Worm (Caenorhabditis elegans) whole organism, L2 larva: ENCODE data around the gene nasp-1.

Experiments used
- C34F6.9 ChIP-seq: fragments of 150-350 bp; optimal IDR thresholded peaks from 2 replicates; lab custom pipeline; 2014; ENCODE audit warnings: missing biosample characterization, missing genetic modification characterization
- F13H6.1 ChIP-seq: sonication (generic microtip); optimal IDR thresholded peaks from 2 replicates; lab custom pipeline; 2016; ENCODE audit warnings: missing genetic modification characterization, missing compliant biosample characterization
- R02D3.7 ChIP-seq: fragments of 150-350 bp; optimal IDR thresholded peaks from 2 replicates; lab custom pipeline; 2014; ENCODE audit warnings: missing biosample characterization, missing genetic modification characterization
- Y55F3AM.14 ChIP-seq: fragments of 200-800 bp; sonication (Bioruptor generic); optimal IDR thresholded peaks from 2 replicates; lab custom pipeline; 2018; ENCODE audit warnings: mild to moderate bottlenecking, missing genetic modification characterization, missing compliant biosample characterization
- ZK546.5 ChIP-seq: sonication (generic microtip); optimal IDR thresholded peaks from 2 replicates; lab custom pipeline; 2017; ENCODE audit warnings: missing biosample characterization, missing genetic modification characterization
- alr-1 ChIP-seq: fragments of 150-350 bp; optimal IDR thresholded peaks from 2 replicates; lab custom pipeline; 2014; ENCODE audit warnings: missing biosample characterization, missing genetic modification characterization
- aly-2 ChIP-seq: fragments of 150-350 bp; optimal IDR thresholded peaks from 2 replicates; lab custom pipeline; 2014; ENCODE audit warnings: missing biosample characterization, missing genetic modification characterization
- ama-1 ChIP-seq: fragments of 150-350 bp; optimal IDR thresholded peaks from 2 replicates; lab custom pipeline; 2018; ENCODE audit warnings: inconsistent platforms
- blmp-1 ChIP-seq: sonication (generic microtip); optimal IDR thresholded peaks from 2 replicates; lab custom pipeline; 2017; ENCODE audit warnings: missing genetic modification characterization, mild to moderate bottlenecking, missing compliant biosample characterization, antibody characterized with exemption, moderate library complexity; ENCODE audit not compliant: insufficient read depth
- ceh-16 ChIP-seq: fragments of 150-350 bp; optimal IDR thresholded peaks from 2 replicates; lab custom pipeline; 2014; ENCODE audit warnings: missing biosample characterization, missing genetic modification characterization
- ceh-82 ChIP-seq: fragments of 150-350 bp; optimal IDR thresholded peaks from 2 replicates; lab custom pipeline; 2014; ENCODE audit warnings: missing biosample characterization, missing genetic modification characterization
- crh-2 ChIP-seq: sonication (generic microtip); optimal IDR thresholded peaks from 2 replicates; lab custom pipeline; 2017; ENCODE audit warnings: missing biosample characterization, missing genetic modification characterization
- dmd-4 ChIP-seq: sonication (generic microtip); optimal IDR thresholded peaks from 2 replicates; lab custom pipeline; 2017; ENCODE audit warnings: missing biosample characterization, missing genetic modification characterization
- egl-27 ChIP-seq: sonication (generic microtip); optimal IDR thresholded peaks from 3 replicates; lab custom pipeline; 2017; ENCODE audit warnings: missing biosample characterization, missing genetic modification reagents, missing genetic modification characterization
- elt-1 ChIP-seq: fragments of 150-350 bp; optimal IDR thresholded peaks from 2 replicates; lab custom pipeline; 2014; ENCODE audit warnings: missing biosample characterization, missing genetic modification characterization
- elt-3 ChIP-seq: sonication (generic microtip); optimal IDR thresholded peaks from 2 replicates; lab custom pipeline; 2017; ENCODE audit warnings: missing biosample characterization, missing genetic modification characterization
- fos-1 ChIP-seq: fragments of 150-350 bp; optimal IDR thresholded peaks from 2 replicates; lab custom pipeline; 2014; ENCODE audit warnings: missing biosample characterization, missing genetic modification characterization
- gmeb-1 ChIP-seq: fragments of 150-350 bp; optimal IDR thresholded peaks from 2 replicates; lab custom pipeline; 2014; ENCODE audit warnings: missing biosample characterization, missing genetic modification characterization
- lin-11 ChIP-seq: fragments of 150-350 bp; sonication (generic microtip); optimal IDR thresholded peaks from 2 replicates; lab custom pipeline; 2014; ENCODE audit warnings: missing biosample characterization, missing genetic modification characterization, inconsistent platforms, mixed read lengths
- lin-13 ChIP-seq: fragments of 150-350 bp; optimal IDR thresholded peaks from 2 replicates; lab custom pipeline; 2014; ENCODE audit warnings: missing biosample characterization, missing genetic modification reagents, missing genetic modification characterization
- lin-39 ChIP-seq: fragments of 150-350 bp; optimal IDR thresholded peaks from 2 replicates; lab custom pipeline; 2014; ENCODE audit warnings: missing biosample characterization, missing genetic modification reagents, missing genetic modification characterization
- lsy-2 ChIP-seq, 2 experiments: fragments of 150-350 bp in 1 of 2; sonication (generic microtip) in 1 of 2; optimal IDR thresholded peaks; 2 replicates each; lab custom pipeline; 2014 to 2017; ENCODE audit warnings: missing biosample characterization in 2 of 2, missing genetic modification characterization in 2 of 2
- mab-5 ChIP-seq: fragments of 150-350 bp; optimal IDR thresholded peaks from 2 replicates; lab custom pipeline; 2014; ENCODE audit warnings: missing biosample characterization, missing genetic modification characterization
- mbf-1 ChIP-seq: sonication (generic microtip); optimal IDR thresholded peaks from 2 replicates; lab custom pipeline; 2017; ENCODE audit warnings: missing biosample characterization, missing genetic modification characterization
- mdl-1 ChIP-seq, 2 experiments: fragments of 150-350 bp in 1 of 2; sonication (generic microtip) in 1 of 2; optimal IDR thresholded peaks; 2 replicates each; lab custom pipeline; 2017; ENCODE audit warnings: missing biosample characterization in 2 of 2, missing genetic modification characterization in 2 of 2
- nhr-10 ChIP-seq: sonication (generic microtip); optimal IDR thresholded peaks from 2 replicates; lab custom pipeline; 2017; ENCODE audit warnings: missing biosample characterization, missing genetic modification characterization
- nhr-11 ChIP-seq: fragments of 150-350 bp; optimal IDR thresholded peaks from 2 replicates; lab custom pipeline; 2014; ENCODE audit warnings: missing biosample characterization, missing genetic modification characterization
- nhr-12 ChIP-seq: fragments of 150-350 bp; optimal IDR thresholded peaks from 2 replicates; lab custom pipeline; 2014; ENCODE audit warnings: missing biosample characterization, missing genetic modification characterization
- nhr-129 ChIP-seq: fragments of 150-350 bp; optimal IDR thresholded peaks from 2 replicates; lab custom pipeline; 2014; ENCODE audit warnings: missing biosample characterization, missing genetic modification characterization
- nhr-21 ChIP-seq: fragments of 150-350 bp; optimal IDR thresholded peaks from 2 replicates; lab custom pipeline; 2014; ENCODE audit warnings: missing biosample characterization, missing genetic modification characterization
- nhr-23 ChIP-seq: fragments of 150-350 bp; optimal IDR thresholded peaks from 2 replicates; lab custom pipeline; 2014; ENCODE audit warnings: missing biosample characterization, missing genetic modification reagents, missing genetic modification characterization
- nhr-237 ChIP-seq: fragments of 150-350 bp; optimal IDR thresholded peaks from 2 replicates; lab custom pipeline; 2014; ENCODE audit warnings: missing biosample characterization, missing genetic modification characterization
- nhr-25 ChIP-seq: fragments of 150-350 bp; sonication (generic microtip); optimal IDR thresholded peaks from 3 replicates; lab custom pipeline; 2014; ENCODE audit warnings: missing biosample characterization, missing genetic modification characterization
- nhr-6 ChIP-seq: fragments of 150-350 bp; optimal IDR thresholded peaks from 2 replicates; lab custom pipeline; 2014; ENCODE audit warnings: missing biosample characterization, missing genetic modification characterization
- nhr-77 ChIP-seq: fragments of 150-350 bp; optimal IDR thresholded peaks from 2 replicates; lab custom pipeline; 2014; ENCODE audit warnings: missing biosample characterization, missing genetic modification characterization
- peb-1 ChIP-seq: fragments of 150-350 bp; optimal IDR thresholded peaks from 2 replicates; lab custom pipeline; 2014; ENCODE audit warnings: missing biosample characterization, missing genetic modification characterization
- sem-4 ChIP-seq: fragments of 150-350 bp; optimal IDR thresholded peaks from 2 replicates; lab custom pipeline; 2014; ENCODE audit warnings: missing biosample characterization, missing genetic modification reagents, missing genetic modification characterization
- skn-1 ChIP-seq: sonication (generic microtip); optimal IDR thresholded peaks from 2 replicates; lab custom pipeline; 2017; ENCODE audit warnings: missing biosample characterization, missing genetic modification characterization
- sma-3 ChIP-seq: sonication (generic microtip); optimal IDR thresholded peaks from 2 replicates; lab custom pipeline; 2016; ENCODE audit warnings: missing genetic modification reagents, missing genetic modification characterization, missing compliant biosample characterization
- sma-9 ChIP-seq, 2 experiments: fragments of 150-350 bp in 1 of 2; sonication (generic microtip) in 1 of 2; optimal IDR thresholded peaks; 2 replicates each; lab custom pipeline; 2014 to 2016; ENCODE audit warnings: missing genetic modification characterization in 2 of 2, mild to moderate bottlenecking in 1 of 2, missing biosample characterization in 1 of 2, missing compliant biosample characterization in 1 of 2, missing genetic modification reagents in 1 of 2, moderate library complexity in 1 of 2
- snpc-4 ChIP-seq: fragments of 150-350 bp; optimal IDR thresholded peaks from 2 replicates; lab custom pipeline; 2014; ENCODE audit warnings: missing biosample characterization, missing genetic modification characterization
- unc-39 ChIP-seq: fragments of 150-350 bp; optimal IDR thresholded peaks from 2 replicates; lab custom pipeline; 2014; ENCODE audit warnings: missing biosample characterization, missing genetic modification characterization
- unc-55 ChIP-seq: fragments of 150-350 bp; sonication (generic microtip); optimal IDR thresholded peaks from 3 replicates; lab custom pipeline; 2014; ENCODE audit warnings: missing biosample characterization, missing genetic modification reagents, missing genetic modification characterization
- unc-62 ChIP-seq: fragments of 150-350 bp; optimal IDR thresholded peaks from 2 replicates; lab custom pipeline; 2014; ENCODE audit warnings: missing biosample characterization, missing genetic modification reagents, missing genetic modification characterization
- zag-1 ChIP-seq: fragments of 150-350 bp; optimal IDR thresholded peaks from 2 replicates; lab custom pipeline; 2014; ENCODE audit warnings: missing biosample characterization, missing genetic modification characterization
- ztf-1 ChIP-seq: fragments of 200-800 bp; sonication (Bioruptor generic); conservative IDR thresholded peaks from 2 replicates; pipeline ENCODE4 v1.3.6; 2022; ENCODE audit warnings: missing genetic modification characterization, missing compliant biosample characterization
- ztf-11 ChIP-seq: sonication (generic microtip); optimal IDR thresholded peaks from 2 replicates; lab custom pipeline; 2017; ENCODE audit warnings: missing biosample characterization, missing genetic modification characterization
- ztf-4 ChIP-seq: fragments of 150-350 bp; optimal IDR thresholded peaks from 2 replicates; lab custom pipeline; 2014; ENCODE audit warnings: missing biosample characterization, missing genetic modification characterization

nasp-1 gene

DNA sequence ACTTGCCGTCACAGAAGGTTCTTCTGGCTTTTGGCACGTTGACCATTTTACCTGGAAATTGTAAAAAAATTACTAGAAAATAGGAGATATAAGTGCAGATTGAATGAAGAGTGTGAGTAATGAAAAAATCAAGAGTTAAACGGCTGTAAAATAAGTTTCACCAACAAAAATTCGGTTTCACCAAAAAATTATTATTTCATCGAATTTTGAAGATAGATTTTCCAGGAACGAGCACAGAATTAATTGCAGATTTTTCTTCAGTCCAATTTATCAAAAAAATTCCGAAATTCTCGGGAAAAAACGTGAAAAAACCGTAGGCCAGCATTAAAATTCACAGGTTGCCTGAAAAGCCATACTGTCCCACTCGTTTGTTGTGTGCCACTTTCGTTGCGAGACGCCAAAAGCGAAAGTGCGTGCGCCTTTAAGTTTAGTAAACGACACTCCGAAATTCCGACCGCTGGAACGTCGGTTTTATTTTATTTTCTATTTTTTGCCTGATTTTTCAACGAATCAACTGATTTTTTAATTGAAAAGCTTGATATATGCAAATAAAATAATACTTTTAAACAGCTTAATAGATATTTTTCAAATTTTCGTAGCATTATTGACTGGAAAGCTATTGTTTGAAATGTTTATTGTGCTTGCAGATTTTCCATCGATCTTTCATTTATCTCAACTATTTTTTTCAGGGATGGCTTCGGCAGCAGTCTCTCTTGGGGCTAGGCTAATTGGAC lies 9.1 kb upstream of the nasp-1 start, which contains the start of the genes rpl-36.A and nuo-1:
Gene rpl-36.A, minus strand, starts transcription at position 51 of the 734 bp plus-strand sequence.
Gene nuo-1, plus strand, starts transcription at position 684 of the 734 bp plus-strand sequence.
- TF ChIP-seq mab-5 (tag; lab: Kevin White, UChicago) (peak; percentile 30), egl-27 (tag; lab: Kevin White, UChicago) (no peak), sma-9 (GFP tag; optimal IDR thresholded peaks at IDR 0.05; lab: Kevin White, UChicago) (peak; percentile 67), sma-9 (tag; optimal IDR thresholded peaks at IDR 0.05; lab: Kevin White, UChicago) (no peak), dmd-4 (no peak), peb-1 (tag; lab: Kevin White, UChicago) (no peak), fos-1 (tag; lab: Kevin White, UChicago) (peak; percentile 73), lin-11 (tag; lab: Kevin White, UChicago) (peak; percentile 88), C34F6.9 (peak; percentile 94), nhr-12 (tag; lab: Kevin White, UChicago) (no peak), gmeb-1 (peak; percentile 83), mbf-1 (tag; lab: Kevin White, UChicago) (no peak), nhr-21 (tag; lab: Kevin White, UChicago) (peak; percentile 83), elt-3 (tag; lab: Kevin White, UChicago) (no peak), zag-1 (tag; lab: Kevin White, UChicago) (peak; percentile 66), aly-2 (tag; lab: Kevin White, UChicago) (no peak), nhr-6 (tag; lab: Kevin White, UChicago) (no peak), ztf-11 (no peak), mdl-1 (tag; optimal IDR thresholded peaks at IDR 0.05; lab: Kevin White, UChicago) (peak in 1 of 2 experiments; percentile 13), R02D3.7 (tag; lab: Kevin White, UChicago) (no peak), ceh-82 (tag; lab: Kevin White, UChicago) (no peak), nhr-237 (tag; lab: Kevin White, UChicago) (no peak), nhr-23 (no peak), snpc-4 (tag; lab: Kevin White, UChicago) (peak; percentile 76), lin-39 (tag; lab: Kevin White, UChicago) (no peak), skn-1 (tag; lab: Kevin White, UChicago) (no peak), unc-39 (tag; lab: Kevin White, UChicago) (no peak), crh-2 (tag; lab: Kevin White, UChicago) (peak; percentile 89), sma-3 (GFP tag; lab: Kevin White, UChicago) (peak; percentile 80), nhr-25 (tag; lab: Kevin White, UChicago) (peak; percentile 86), ceh-16 (tag; lab: Kevin White, UChicago) (no peak), lsy-2 (tag; optimal IDR thresholded peaks at IDR 0.05; lab: Kevin White, UChicago) (peak; percentile 92 to 99), Y55F3AM.14 (GFP tag; lab: Kevin White, UChicago) (no peak), nhr-129 (tag; lab: Kevin White, UChicago) (peak; percentile 90), unc-55 (GFP tag; lab: Kevin White, UChicago) (peak; percentile 97), lin-13 (peak; percentile 83), nhr-11 (no peak), ztf-4 (tag; lab: Kevin White, UChicago) (peak; percentile 54), F13H6.1 (tag; lab: Kevin White, UChicago) (peak; percentile 64), elt-1 (tag; lab: Kevin White, UChicago) (no peak), nhr-10 (tag; lab: Kevin White, UChicago) (no peak), alr-1 (no peak), ZK546.5 (tag; lab: Kevin White, UChicago) (peak; percentile 33), blmp-1 (tag; lab: Kevin White, UChicago) (peak; percentile 94), ztf-1 (GFP tag; lab: Robert Waterston, UW) (no peak), sem-4 (tag; lab: Kevin White, UChicago) (peak; percentile 12), unc-62 (GFP tag; lab: Kevin White, UChicago) (no peak), nhr-77 (tag; lab: Kevin White, UChicago) (no peak), ama-1 (lab: Kevin White, UChicago) (peak; percentile 43)
- TF ChIP-seq, all 48 proteins: peak for 23
